Fruit fly (Drosophila melanogaster) whole organism, larva: ENCODE data around the gene CG31248.

ENCODE experiments used
- noc ChIP-seq: fragments of 200-800 bp; sonication (Bioruptor generic); optimal IDR thresholded peaks from 3 replicates; lab custom pipeline; 2019; ENCODE audit warnings: missing biosample characterization, mild to moderate bottlenecking, missing genetic modification characterization, moderate library complexity

Gene CG31248

DNA sequence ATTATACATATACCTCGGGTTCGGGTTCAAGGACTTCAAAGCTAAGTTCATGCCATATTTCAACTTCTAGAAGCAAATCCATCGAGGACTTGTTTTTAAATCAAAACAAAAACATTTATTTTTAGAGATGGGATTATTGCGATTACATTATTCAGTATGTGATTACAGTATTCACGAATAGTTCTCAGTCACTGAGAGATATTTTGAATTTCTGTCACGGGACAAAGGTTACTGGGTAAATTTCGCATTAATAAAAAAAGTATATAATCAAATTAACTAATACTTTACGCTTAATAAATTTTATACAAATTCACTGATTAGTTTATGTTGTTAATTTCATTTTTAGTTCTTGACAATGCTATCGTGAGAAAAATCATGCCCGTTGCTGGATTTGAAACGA is 35.5 kb upstream of the CG31248 start:
- TF ChIP-seq noc (tag; lab: Kevin White, UChicago): no peak

DNA sequence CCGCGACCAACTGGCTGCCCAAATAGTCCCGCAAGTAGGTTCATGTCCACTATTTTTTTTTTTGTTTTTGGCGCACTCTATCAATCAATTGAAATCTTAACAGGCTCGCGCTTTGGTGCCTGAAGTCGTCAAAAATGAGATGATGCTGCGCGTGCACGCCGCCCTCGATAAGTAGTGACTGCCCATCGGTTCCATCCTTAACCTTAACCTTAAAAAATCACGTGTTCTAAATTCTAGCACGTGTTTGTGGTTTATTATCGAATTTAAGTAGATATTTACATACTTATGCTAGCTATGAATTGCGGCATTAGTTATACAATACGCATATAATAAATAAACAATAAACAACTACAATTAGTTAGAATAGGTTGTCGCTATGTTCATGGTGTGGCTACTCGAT is 34.8 kb upstream of the CG31248 start:
- TF ChIP-seq noc (tag; lab: Kevin White, UChicago): no peak

DNA sequence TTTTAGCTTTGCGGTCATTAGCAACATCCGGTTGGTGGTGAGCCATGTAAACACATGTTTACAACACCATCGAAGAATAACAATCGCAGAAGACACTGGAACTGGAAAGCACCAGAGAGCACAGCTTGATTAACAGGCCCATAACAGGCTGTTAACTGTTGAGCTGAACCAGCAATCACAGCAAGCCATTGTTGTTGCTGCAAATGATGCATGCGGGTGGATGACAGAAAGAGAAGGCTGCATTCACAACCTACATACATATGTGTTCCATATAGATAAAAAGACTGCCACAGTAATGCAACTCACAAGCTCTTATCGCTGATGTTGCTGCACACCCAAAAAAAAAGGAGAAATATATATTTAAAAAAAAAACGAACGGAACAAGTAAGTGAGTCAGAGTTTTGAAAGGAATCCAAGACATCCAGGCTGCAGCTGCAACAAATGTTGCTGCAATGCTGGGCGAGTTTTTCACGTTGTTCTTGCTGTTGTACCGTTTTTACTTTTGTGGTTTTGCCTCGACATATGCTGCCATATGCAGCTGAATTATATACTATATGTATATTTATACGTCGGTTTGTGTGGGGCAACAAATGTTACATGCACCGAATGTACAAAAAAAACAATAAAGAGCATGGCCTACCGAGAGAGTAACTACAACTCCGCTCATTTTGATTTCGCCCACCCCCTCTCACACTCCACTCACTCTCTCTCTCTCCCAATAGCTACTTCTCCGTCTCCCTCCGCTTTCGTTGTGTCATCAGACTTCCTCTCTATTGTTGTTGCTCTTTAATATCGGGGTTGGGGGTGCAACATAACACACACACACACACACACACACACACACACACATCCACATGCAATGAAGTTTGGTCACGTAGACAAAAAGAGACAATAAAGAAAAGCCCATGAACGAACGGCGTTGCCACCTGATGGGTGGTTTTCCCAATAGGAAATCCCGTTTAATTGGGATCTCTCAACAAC is 26.0 kb upstream of the CG31248 start:
- TF ChIP-seq noc (tag; lab: Kevin White, UChicago): no peak

DNA sequence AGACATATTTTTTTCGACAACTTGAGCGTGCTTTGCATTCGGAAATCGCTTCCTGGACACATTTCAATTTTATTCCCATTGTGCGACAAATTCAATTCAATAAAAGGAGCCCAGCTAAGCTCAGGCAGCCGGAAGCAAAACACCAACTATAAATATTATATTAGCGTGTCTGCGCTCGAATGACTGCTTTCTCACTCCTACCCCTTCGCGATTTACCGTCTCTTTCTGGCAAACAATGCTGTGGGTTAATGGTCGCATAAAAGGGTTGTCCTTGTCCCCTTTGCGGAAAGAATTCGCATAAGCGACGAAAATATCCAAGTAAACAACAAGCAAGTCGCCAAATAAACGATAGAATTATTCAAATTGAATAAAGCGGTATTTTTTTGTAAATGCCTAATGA is 24.8 kb upstream of the CG31248 start:
- TF ChIP-seq noc (tag; lab: Kevin White, UChicago): no peak

DNA sequence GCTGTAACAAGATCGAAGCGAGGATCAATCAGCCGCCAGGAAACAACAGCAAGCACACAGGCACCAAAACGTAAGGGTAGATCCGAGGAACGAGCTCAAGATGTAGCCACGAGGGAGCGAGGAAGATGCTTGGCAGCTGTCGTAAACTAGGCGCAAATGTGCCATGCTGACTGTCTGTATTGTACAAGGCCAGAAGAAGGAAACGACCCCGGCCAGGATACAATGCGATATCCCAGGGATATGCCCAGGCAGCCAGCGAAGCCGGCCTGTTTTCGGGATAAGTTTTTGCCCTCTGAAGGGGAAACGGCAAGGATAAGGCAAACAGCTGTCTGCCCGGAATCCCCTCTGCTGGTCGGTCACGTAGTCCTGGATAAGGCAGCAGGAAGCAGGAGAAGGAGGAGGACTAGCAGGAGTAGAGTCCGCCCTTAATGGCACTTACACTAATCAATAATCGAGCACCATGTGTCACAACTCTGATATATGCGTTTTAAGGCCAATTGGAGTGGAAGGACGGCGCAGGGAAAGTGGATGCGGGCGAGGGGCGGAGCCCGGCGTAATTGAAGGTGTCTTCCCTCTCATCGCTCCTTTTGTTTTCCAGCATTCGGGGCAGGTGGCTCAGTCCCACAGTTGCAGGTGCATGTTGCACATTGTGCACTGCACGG is 23.5 kb upstream of the CG31248 start:
- TF ChIP-seq noc (tag; lab: Kevin White, UChicago): no peak

dm6 chr3R:7107713-7108588 is 21.2 kb upstream of the CG31248 start:
- peak; percentile 58 for TF ChIP-seq noc (tag; lab: Kevin White, UChicago)

DNA sequence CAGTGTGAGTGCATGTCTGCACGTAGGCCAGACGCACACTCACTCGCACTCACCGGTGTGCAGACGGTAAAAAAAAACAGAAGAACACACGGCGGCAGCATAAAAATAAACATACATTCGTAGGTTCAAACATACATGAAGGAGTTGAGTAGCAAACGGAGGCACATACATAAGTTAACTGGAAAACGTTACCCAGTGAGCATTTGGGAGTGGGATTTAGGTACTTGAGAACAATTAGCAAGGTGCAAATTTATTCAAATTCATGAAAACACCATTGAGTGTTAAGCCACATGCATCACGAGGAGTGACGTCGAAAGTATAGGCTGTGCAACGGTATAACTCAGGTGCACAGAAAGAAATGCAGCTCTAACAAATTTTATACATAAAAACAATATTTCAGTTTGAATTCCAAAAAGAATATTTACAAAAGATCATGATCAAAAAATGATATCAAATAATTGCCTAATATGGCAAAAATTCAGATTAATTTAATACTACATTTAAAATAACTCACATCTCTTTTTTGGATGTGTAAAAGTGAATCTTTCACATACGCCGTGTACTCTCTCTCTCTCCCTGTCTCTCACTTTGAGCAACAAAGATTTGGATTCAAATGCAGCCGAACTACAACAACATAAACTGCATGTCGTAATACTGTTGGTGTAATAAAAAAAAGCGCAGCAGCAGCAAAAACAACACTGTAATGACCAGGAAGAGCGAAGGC is 20.4 kb upstream of the CG31248 start:
- TF ChIP-seq noc (tag; lab: Kevin White, UChicago): peak; percentile 5

- TF ChIP-seq noc (tag; lab: Kevin White, UChicago): no peak
Measured at dm6 chr3R:7109760-7110303, 19.3 kb upstream of the CG31248 start.

- TF ChIP-seq noc (tag; lab: Kevin White, UChicago): no peak
Measured at dm6 chr3R:7111206-7111858, 17.8 kb upstream of the CG31248 start.

dm6 chr3R:7112977-7113376 is 16.1 kb upstream of the CG31248 start:
- TF ChIP-seq noc (tag; lab: Kevin White, UChicago): no peak

dm6 chr3R:7116511-7116910 is 12.6 kb upstream of the CG31248 start:
- no peak for TF ChIP-seq noc (tag; lab: Kevin White, UChicago)

DNA sequence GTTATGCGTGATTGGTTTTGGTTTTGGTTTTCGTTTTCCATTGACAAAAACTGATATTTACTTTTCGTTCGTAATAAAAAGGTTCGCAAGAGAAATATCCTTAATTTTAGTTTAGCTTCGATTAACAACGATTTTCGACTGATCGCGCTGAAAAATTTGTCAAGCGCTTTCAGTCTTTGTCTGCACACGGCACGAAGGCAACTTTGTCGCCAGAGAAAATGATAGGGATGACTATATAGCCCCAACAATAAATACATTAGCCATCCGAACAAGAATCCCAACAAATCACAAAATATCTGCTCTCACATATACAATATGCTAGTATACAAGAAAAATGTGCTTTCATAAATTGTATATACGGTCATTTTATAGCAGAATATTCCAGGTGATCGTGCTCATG is 11.5 kb upstream of the CG31248 start, which contains the start of gene Mlp84B:
Gene Mlp84B, minus strand, starts transcription at position 143 of the 400 bp plus-strand sequence.
- no peak for TF ChIP-seq noc (tag; lab: Kevin White, UChicago)

DNA sequence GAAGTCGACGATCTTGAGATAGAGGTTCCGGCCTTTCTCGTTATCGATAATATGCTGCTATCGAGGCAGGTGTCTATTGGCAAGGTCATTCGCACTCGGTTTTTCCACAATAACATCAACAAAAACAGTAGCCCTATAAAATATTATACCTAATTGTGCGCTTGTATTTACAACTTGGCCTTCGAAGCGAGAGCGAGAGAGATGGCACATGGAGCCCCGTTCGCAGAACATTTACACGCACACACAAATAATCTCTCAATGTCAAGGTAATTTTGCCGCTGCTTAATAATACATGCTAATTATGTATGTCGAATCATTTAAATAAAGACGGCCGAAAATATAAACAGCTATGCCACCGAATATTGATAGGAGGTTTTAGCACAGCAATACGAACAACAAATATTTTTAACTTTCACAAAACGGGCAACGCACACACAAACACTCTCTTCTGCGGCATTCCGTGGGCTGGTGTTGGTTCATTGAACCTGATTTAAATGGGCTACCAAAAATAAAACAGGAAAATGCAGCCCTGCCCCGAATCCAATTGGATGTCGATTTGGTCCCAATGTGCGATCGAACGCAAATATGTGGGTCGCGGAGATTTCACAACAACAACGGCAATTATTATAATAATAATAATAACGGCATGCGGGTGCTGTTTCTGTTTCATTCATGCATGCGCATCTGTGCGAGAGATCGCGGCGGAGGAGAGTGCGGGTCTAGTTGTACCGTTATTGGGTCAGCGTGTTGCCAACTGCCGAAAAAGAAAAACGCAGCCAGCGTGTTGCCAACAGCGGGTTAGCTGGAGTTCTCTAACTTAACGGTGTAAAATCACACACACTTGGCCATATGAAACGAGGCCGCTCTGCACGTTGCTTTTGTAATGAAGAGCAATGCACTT is 6.7 kb upstream of the CG31248 start:
- no peak for TF ChIP-seq noc (tag; lab: Kevin White, UChicago)
